Fruit fly (Drosophila melanogaster) S2 (cell line): ENCODE results near the gene CG7368.

ENCODE experiments used
- CG8478 ChIP-seq: fragments of >200 bp; optimal IDR thresholded peaks from 2 replicates; lab custom pipeline; 2018
- CTCF ChIP-seq, 2 experiments: fragments of >200 bp; optimal IDR thresholded peaks; 2 replicates each; lab custom pipeline; 2018

DNA sequence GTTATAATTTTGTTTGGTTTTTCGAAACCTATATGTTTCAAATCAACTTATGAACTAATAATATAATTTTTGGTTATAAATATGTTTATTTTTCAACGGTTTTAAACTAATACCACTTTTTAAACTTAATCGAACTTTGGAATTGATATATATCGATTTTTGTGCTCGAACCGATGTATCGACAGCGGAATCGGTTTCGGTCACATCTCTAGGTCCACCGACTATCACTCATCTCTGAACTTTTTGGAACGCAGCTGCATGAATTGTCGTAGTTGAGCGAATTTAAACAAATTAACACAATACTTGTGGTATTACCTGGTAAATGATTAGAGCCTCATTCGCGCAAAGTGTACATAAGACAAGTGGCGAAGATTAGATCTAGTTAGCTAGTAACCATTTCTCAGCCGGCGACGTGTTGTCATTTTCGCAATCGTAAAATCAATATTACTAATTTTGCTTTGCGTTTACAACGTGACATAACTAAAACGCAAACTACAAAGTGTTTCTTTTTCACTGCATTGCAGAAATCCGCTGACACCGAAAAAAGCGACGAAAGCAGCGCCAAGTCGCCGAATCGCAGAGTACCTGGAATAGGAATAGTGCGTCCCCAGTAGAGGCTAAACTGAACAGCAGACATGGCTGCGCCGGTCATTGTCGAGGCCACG, 30.9 kb downstream of the CG7368 start, which contains the start of gene Apt1:
- TF ChIP-seq CTCF (optimal IDR thresholded peaks at IDR 0.05; lab: Kevin White, UChicago): peak in 1 of 2 experiments; percentile 16
- TF ChIP-seq CG8478: no peak
